Fruit fly (Drosophila melanogaster) whole organism, embryonic: Measurements from ENCODE around the gene CG31075.

Experiments used
- Atf3 ChIP-seq: fragments of 200-800 bp; sonication (Bioruptor generic); optimal IDR thresholded peaks from 3 replicates; lab custom pipeline; 2016; ENCODE audit warnings: missing biosample characterization, missing genetic modification characterization
- HLH3B ChIP-seq: fragments of 200-800 bp; sonication (Bioruptor generic); IDR thresholded peaks from 2 replicates; pipeline ENCODE4 v1.3.6; 2022; ENCODE audit warnings: missing biosample characterization, missing genetic modification characterization
- Neu2 ChIP-seq: fragments of 200-800 bp; sonication (Bioruptor generic); optimal IDR thresholded peaks from 3 replicates; lab custom pipeline; 2016; ENCODE audit warnings: missing biosample characterization, missing genetic modification characterization, borderline replicate concordance
- maf-S ChIP-seq: fragments of 200-800 bp; sonication (Bioruptor generic); optimal IDR thresholded peaks from 2 replicates; lab custom pipeline; 2016; ENCODE audit warnings: missing biosample characterization, missing genetic modification characterization
- usp ChIP-seq: fragments of >200 bp; optimal IDR thresholded peaks from 2 replicates; lab custom pipeline; 2017; ENCODE audit warnings: missing biosample characterization, missing genetic modification characterization

- TF ChIP-seq HLH3B (no peak), Neu2 (GFP tag; lab: Kevin White, UChicago) (no peak), Atf3 (no peak), usp (no peak), maf-S (no peak)
Measured at dm6 chr3R:27018187-27018586, 29.9 kb upstream of the CG31075 start, which contains the start of gene CG17192.
